Fruit fly (Drosophila melanogaster) whole organism, embryonic: ENCODE results near the gene CG15767.
A peak's percentile ranks its signal among the peaks of the same experiment; 100 is the strongest.

Experiments used
- CG10274 ChIP-seq: fragments of 200-800 bp; sonication (Bioruptor generic); optimal IDR thresholded peaks from 3 replicates; lab custom pipeline; 2017; ENCODE audit warnings: missing biosample characterization, mild to moderate bottlenecking, missing genetic modification characterization
- CG10959 ChIP-seq: fragments of 200-800 bp; sonication (Bioruptor generic); IDR thresholded peaks from 2 replicates; pipeline ENCODE4 v1.3.6; 2022; ENCODE audit warnings: missing biosample characterization, missing genetic modification characterization
- CG12299 ChIP-seq: fragments of 200-800 bp; sonication (Bioruptor generic); optimal IDR thresholded peaks from 2 replicates; lab custom pipeline; 2018; ENCODE audit warnings: missing biosample characterization, mild to moderate bottlenecking, missing genetic modification characterization
- CG1233 ChIP-seq: fragments of 200-800 bp; sonication (Bioruptor generic); optimal IDR thresholded peaks from 4 replicates; lab custom pipeline; 2018; ENCODE audit warnings: missing biosample characterization, mild to moderate bottlenecking, missing genetic modification characterization
- CG14050 ChIP-seq: fragments of 200-800 bp; sonication (Bioruptor generic); IDR thresholded peaks from 3 replicates; pipeline ENCODE4 v1.3.6; 2022; ENCODE audit warnings: missing biosample characterization, missing genetic modification characterization
- CG15073 ChIP-seq: fragments of 200-800 bp; sonication (Bioruptor generic); optimal IDR thresholded peaks from 2 replicates; lab custom pipeline; 2016; ENCODE audit warnings: missing biosample characterization, missing genetic modification characterization
- CG15269 ChIP-seq: fragments of 200-800 bp; sonication (Bioruptor generic); optimal IDR thresholded peaks from 2 replicates; lab custom pipeline; 2018; ENCODE audit warnings: missing biosample characterization, mild to moderate bottlenecking, missing genetic modification characterization, moderate library complexity
- CG15601 ChIP-seq: fragments of 200-800 bp; sonication (Bioruptor generic); optimal IDR thresholded peaks from 3 replicates; lab custom pipeline; 2019; ENCODE audit warnings: missing biosample characterization, mild to moderate bottlenecking, missing genetic modification characterization, moderate library complexity
- CG16815 ChIP-seq: fragments of 200-800 bp; sonication (Bioruptor generic); optimal IDR thresholded peaks from 3 replicates; lab custom pipeline; 2017; ENCODE audit warnings: missing biosample characterization, mild to moderate bottlenecking, missing genetic modification characterization
- CG2678 ChIP-seq: fragments of 200-800 bp; sonication (Bioruptor generic); optimal IDR thresholded peaks from 3 replicates; lab custom pipeline; 2019; ENCODE audit warnings: missing biosample characterization, mild to moderate bottlenecking, missing genetic modification characterization, moderate library complexity
- CG31365 ChIP-seq: fragments of 200-800 bp; sonication (Bioruptor generic); optimal IDR thresholded peaks from 2 replicates; lab custom pipeline; 2018; ENCODE audit warnings: missing biosample characterization, mild to moderate bottlenecking, missing genetic modification characterization
- CG31388 ChIP-seq: fragments of 200-800 bp; sonication (Bioruptor generic); optimal IDR thresholded peaks from 2 replicates; lab custom pipeline; 2016; ENCODE audit warnings: missing biosample characterization, missing genetic modification characterization
- CG32767 ChIP-seq: fragments of 200-800 bp; sonication (Bioruptor generic); IDR thresholded peaks from 2 replicates; pipeline ENCODE4 v1.3.6; 2022; ENCODE audit warnings: missing biosample characterization, missing genetic modification characterization
- CG33213 ChIP-seq: fragments of 200-800 bp; sonication (Bioruptor generic); optimal IDR thresholded peaks from 3 replicates; lab custom pipeline; 2016; ENCODE audit warnings: missing biosample characterization, missing genetic modification characterization
- CG33557 ChIP-seq: fragments of 200-800 bp; sonication (Bioruptor generic); optimal IDR thresholded peaks from 2 replicates; lab custom pipeline; 2019; ENCODE audit warnings: missing biosample characterization, mild to moderate bottlenecking, missing genetic modification characterization, moderate library complexity
- CG4707 ChIP-seq: fragments of 200-800 bp; sonication (Bioruptor generic); optimal IDR thresholded peaks from 2 replicates; lab custom pipeline; 2018; ENCODE audit warnings: missing biosample characterization, mild to moderate bottlenecking, missing genetic modification characterization, moderate library complexity
- CG9797 ChIP-seq: fragments of 200-800 bp; sonication (Bioruptor generic); optimal IDR thresholded peaks from 3 replicates; lab custom pipeline; 2018; ENCODE audit warnings: missing biosample characterization, mild to moderate bottlenecking, missing genetic modification characterization
- CoRest ChIP-seq: fragments of 200-800 bp; sonication (Bioruptor generic); optimal IDR thresholded peaks from 3 replicates; lab custom pipeline; 2018; ENCODE audit warnings: missing biosample characterization, mild to moderate bottlenecking, missing genetic modification characterization, moderate library complexity
- Dek ChIP-seq: fragments of 200-800 bp; sonication (Bioruptor generic); optimal IDR thresholded peaks from 3 replicates; lab custom pipeline; 2019; ENCODE audit warnings: missing biosample characterization, mild to moderate bottlenecking, missing genetic modification characterization, moderate library complexity
- NFAT ChIP-seq: fragments of 200-800 bp; sonication (Bioruptor generic); IDR thresholded peaks from 2 replicates; pipeline ENCODE4 v1.3.6; 2022; ENCODE audit warnings: missing biosample characterization, missing genetic modification characterization
- NK7.1 ChIP-seq: fragments of 200-800 bp; sonication (Bioruptor generic); optimal IDR thresholded peaks from 3 replicates; lab custom pipeline; 2016; ENCODE audit warnings: missing biosample characterization, missing genetic modification characterization
- Nf-YA ChIP-seq: fragments of 200-800 bp; sonication (Bioruptor generic); IDR thresholded peaks from 2 replicates; pipeline ENCODE4 v1.3.6; 2022; ENCODE audit warnings: missing biosample characterization, missing genetic modification characterization
- Nf-YB ChIP-seq: fragments of 200-800 bp; sonication (Bioruptor generic); optimal IDR thresholded peaks from 3 replicates; lab custom pipeline; 2019; ENCODE audit warnings: missing biosample characterization, mild to moderate bottlenecking, missing genetic modification characterization, moderate library complexity
- NfI ChIP-seq: fragments of 200-800 bp; sonication (Bioruptor generic); optimal IDR thresholded peaks from 3 replicates; lab custom pipeline; 2018; ENCODE audit warnings: missing biosample characterization, mild to moderate bottlenecking, missing genetic modification characterization, moderate library complexity
- Rx ChIP-seq: fragments of 200-800 bp; sonication (Bioruptor generic); IDR thresholded peaks from 2 replicates; pipeline ENCODE4 v1.3.6; 2022; ENCODE audit warnings: missing biosample characterization, missing genetic modification characterization
- Sin3A ChIP-seq: fragments of >200 bp; optimal IDR thresholded peaks from 2 replicates; lab custom pipeline; 2018
- Ssrp ChIP-seq: fragments of 200-800 bp; sonication (Bioruptor generic); optimal IDR thresholded peaks from 2 replicates; lab custom pipeline; 2018; ENCODE audit warnings: missing biosample characterization, mild to moderate bottlenecking, missing genetic modification characterization, moderate library complexity
- bcd ChIP-seq: fragments of 200-800 bp; sonication (Bioruptor generic); optimal IDR thresholded peaks from 2 replicates; lab custom pipeline; 2017; ENCODE audit warnings: missing biosample characterization, mild to moderate bottlenecking, missing genetic modification characterization
- crol ChIP-seq: fragments of 200-800 bp; sonication (Bioruptor generic); IDR thresholded peaks from 2 replicates; pipeline ENCODE4 v1.3.6; 2022; ENCODE audit warnings: missing biosample characterization, missing genetic modification characterization
- crp ChIP-seq, 2 experiments: fragments of 200-800 bp; sonication (Bioruptor generic); optimal IDR thresholded peaks; 2 replicates in 1 of 2; 3 replicates in 1 of 2; lab custom pipeline; 2017; ENCODE audit warnings: missing biosample characterization in 2 of 2, missing genetic modification characterization in 2 of 2, mild to moderate bottlenecking in 1 of 2, moderate library complexity in 1 of 2
- da ChIP-seq: fragments of 200-800 bp; sonication (Bioruptor generic); optimal IDR thresholded peaks from 2 replicates; lab custom pipeline; 2016; ENCODE audit warnings: missing biosample characterization, missing genetic modification characterization
- dysf ChIP-seq: fragments of 200-800 bp; sonication (Bioruptor generic); IDR thresholded peaks from 3 replicates; pipeline ENCODE4 v1.3.6; 2022; ENCODE audit warnings: missing biosample characterization, missing genetic modification characterization
- emc ChIP-seq: fragments of 200-800 bp; sonication (Bioruptor generic); optimal IDR thresholded peaks from 2 replicates; lab custom pipeline; 2016; ENCODE audit warnings: missing biosample characterization, missing genetic modification characterization
- gfzf ChIP-seq: fragments of 200-800 bp; sonication (Bioruptor generic); optimal IDR thresholded peaks from 2 replicates; lab custom pipeline; 2016; ENCODE audit warnings: missing biosample characterization, mild to moderate bottlenecking, missing genetic modification characterization, moderate library complexity
- gt ChIP-seq: fragments of 200-800 bp; sonication (Bioruptor generic); IDR thresholded peaks from 2 replicates; pipeline ENCODE4 v1.3.6; 2022; ENCODE audit warnings: missing biosample characterization, missing genetic modification characterization
- kni ChIP-seq: fragments of 200-800 bp; sonication (Bioruptor generic); optimal IDR thresholded peaks from 3 replicates; lab custom pipeline; 2017; ENCODE audit warnings: mild to moderate bottlenecking, missing biosample characterization, missing genetic modification reagents, missing genetic modification characterization
- lilli ChIP-seq: fragments of 200-800 bp; sonication (Bioruptor generic); optimal IDR thresholded peaks from 3 replicates; lab custom pipeline; 2016; ENCODE audit warnings: missing biosample characterization, missing genetic modification characterization
- lmd ChIP-seq: fragments of 200-800 bp; sonication (Bioruptor generic); IDR thresholded peaks from 2 replicates; pipeline ENCODE4 v1.3.6; 2022; ENCODE audit warnings: missing biosample characterization, missing genetic modification characterization
- nmo ChIP-seq: fragments of 200-800 bp; sonication (Bioruptor generic); optimal IDR thresholded peaks from 2 replicates; lab custom pipeline; 2018; ENCODE audit warnings: missing biosample characterization, mild to moderate bottlenecking, missing genetic modification characterization, moderate library complexity
- oc ChIP-seq: fragments of 200-800 bp; sonication (Bioruptor generic); optimal IDR thresholded peaks from 2 replicates; lab custom pipeline; 2018; ENCODE audit warnings: missing biosample characterization, mild to moderate bottlenecking, missing genetic modification characterization, moderate library complexity
- pros ChIP-seq: fragments of 200-800 bp; sonication (Bioruptor generic); optimal IDR thresholded peaks from 3 replicates; lab custom pipeline; 2019; ENCODE audit warnings: missing biosample characterization, mild to moderate bottlenecking, missing genetic modification characterization, moderate library complexity
- pum ChIP-seq: fragments of 200-800 bp; sonication (Bioruptor generic); optimal IDR thresholded peaks from 2 replicates; lab custom pipeline; 2016; ENCODE audit warnings: missing biosample characterization, missing genetic modification characterization
- row ChIP-seq: fragments of 200-800 bp; sonication (Bioruptor generic); IDR thresholded peaks from 3 replicates; pipeline ENCODE4 v1.3.6; 2022; ENCODE audit warnings: missing biosample characterization, missing genetic modification characterization
- sqz ChIP-seq: fragments of 200-800 bp; sonication (Bioruptor generic); optimal IDR thresholded peaks from 3 replicates; lab custom pipeline; 2018; ENCODE audit warnings: missing biosample characterization, mild to moderate bottlenecking, missing genetic modification characterization
- stwl ChIP-seq: fragments of 200-800 bp; sonication (Bioruptor generic); optimal IDR thresholded peaks from 3 replicates; lab custom pipeline; 2018; ENCODE audit warnings: missing biosample characterization, mild to moderate bottlenecking, missing genetic modification characterization, moderate library complexity
- tna ChIP-seq: fragments of 200-800 bp; sonication (Bioruptor generic); IDR thresholded peaks from 2 replicates; pipeline ENCODE4 v1.3.6; 2022; ENCODE audit warnings: missing biosample characterization, missing genetic modification characterization; ENCODE audit not compliant: partially characterized antibody
- twi ChIP-seq: fragments of 200-800 bp; optimal IDR thresholded peaks from 2 replicates; lab custom pipeline; 2019; ENCODE audit warnings: missing biosample characterization, mild to moderate bottlenecking, missing genetic modification characterization, moderate library complexity
- unpg ChIP-seq: fragments of 200-800 bp; sonication (Bioruptor generic); optimal IDR thresholded peaks from 3 replicates; lab custom pipeline; 2018; ENCODE audit warnings: missing biosample characterization, mild to moderate bottlenecking, missing genetic modification characterization, moderate library complexity

The CG15767 gene

DNA sequence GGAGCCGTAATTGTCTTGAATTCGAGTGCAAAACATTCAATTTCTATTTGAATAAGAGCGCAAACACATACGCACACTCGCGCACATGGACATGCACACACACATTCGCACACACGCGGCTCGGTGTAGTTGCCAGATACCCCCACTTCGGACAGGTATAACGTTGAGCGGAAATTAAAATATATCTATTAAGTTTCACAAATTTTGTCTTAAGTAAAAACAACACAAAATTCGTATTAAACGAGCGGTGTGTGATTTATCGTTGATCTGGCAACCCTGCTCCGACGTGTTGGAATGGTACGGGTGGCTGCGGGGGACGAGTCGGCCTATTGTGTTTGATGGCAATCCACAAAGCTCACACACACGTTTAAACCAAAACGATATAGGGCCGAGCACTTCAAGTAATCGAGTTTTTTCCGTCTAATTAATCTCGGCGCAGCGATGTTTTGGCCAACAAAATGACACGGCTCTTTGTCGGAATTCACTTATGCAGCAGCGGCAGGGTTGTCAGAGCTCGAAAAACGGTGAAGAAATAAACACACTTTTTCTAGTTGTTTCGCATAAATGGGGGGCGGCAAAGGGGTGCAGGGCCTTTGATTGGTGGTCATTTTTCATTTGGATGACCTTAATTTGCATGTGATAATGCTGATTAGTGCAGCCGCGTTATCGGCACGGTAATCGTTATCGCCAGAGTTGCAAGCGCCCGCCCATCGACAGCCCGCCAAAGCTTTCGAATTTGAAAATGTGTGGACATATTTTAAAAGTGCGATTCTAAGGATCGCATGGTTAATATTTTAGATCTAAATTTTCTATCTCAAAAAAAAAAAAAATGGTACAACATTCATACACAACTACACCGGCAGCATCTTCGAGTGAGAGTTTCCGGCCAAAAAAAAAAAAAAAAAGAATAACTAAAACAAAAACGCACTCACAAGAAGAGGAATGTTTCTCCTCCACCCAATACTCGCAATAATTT lies 43.2 kb upstream of the CG15767 start (continued):
- no peak for TF ChIP-seq CG9797 (GFP tag; lab: Kevin White, UChicago)
- peak; percentile 32 for TF ChIP-seq CG10274 (GFP tag; lab: Kevin White, UChicago)
- peak; percentile 74 for TF ChIP-seq Rx (GFP tag; lab: Robert Waterston, UW)
- TF ChIP-seq nmo (GFP tag; lab: Kevin White, UChicago): peak; percentile 62
- peak; percentile 46 for TF ChIP-seq CG16815 (GFP tag; lab: Kevin White, UChicago)
- peak; percentile 83 for TF ChIP-seq NFAT (GFP tag; lab: Robert Waterston, UW)
- peak; percentile 7 for TF ChIP-seq CG15073
- no peak for TF ChIP-seq NK7.1
- no peak for TF ChIP-seq tna (GFP tag; lab: Robert Waterston, UW)
- TF ChIP-seq da: no peak
- TF ChIP-seq row (GFP tag; lab: Robert Waterston, UW): peak; percentile 67
- peak; percentile 6 for TF ChIP-seq Sin3A
- TF ChIP-seq stwl: no peak
- TF ChIP-seq CG4707 (GFP tag; lab: Kevin White, UChicago): peak; percentile 41
- TF ChIP-seq CG15601 (tag; lab: Kevin White, UChicago): peak; percentile 64
- peak; percentile 37 for TF ChIP-seq twi (tag; lab: Kevin White, UChicago)
- TF ChIP-seq NfI (GFP tag; lab: Kevin White, UChicago): peak; percentile 76
- TF ChIP-seq bcd (GFP tag; lab: Kevin White, UChicago): peak; percentile 76
- TF ChIP-seq CG14050 (GFP tag; lab: Robert Waterston, UW): peak; percentile 77
- TF ChIP-seq CG10959 (GFP tag; lab: Robert Waterston, UW): no peak
- peak; percentile 76 for TF ChIP-seq lilli (GFP tag; lab: Kevin White, UChicago)
- TF ChIP-seq lmd (GFP tag; lab: Robert Waterston, UW): peak; percentile 72
- TF ChIP-seq pum (GFP tag; lab: Kevin White, UChicago): peak; percentile 48
- peak; percentile 87 for TF ChIP-seq crol
- peak; percentile 44 for TF ChIP-seq CG33557
- peak; percentile 60 for TF ChIP-seq CG12299 (tag; lab: Kevin White, UChicago)
- peak; percentile 74 for TF ChIP-seq dysf (GFP tag; lab: Robert Waterston, UW)
- TF ChIP-seq crp (GFP tag; optimal IDR thresholded peaks at IDR 0.05; lab: Kevin White, UChicago): no peak
- peak; percentile 34 for TF ChIP-seq Nf-YB
- TF ChIP-seq CG31388 (GFP tag; lab: Kevin White, UChicago): no peak
- TF ChIP-seq CG32767: no peak
- peak; percentile 84 for TF ChIP-seq CG2678 (tag; lab: Kevin White, UChicago)
- TF ChIP-seq Nf-YA (GFP tag; lab: Robert Waterston, UW): 0 out of 2 replicates have a peak, but pooled peaks have one; percentile 35
- TF ChIP-seq oc (tag; lab: Kevin White, UChicago): peak; percentile 29
- peak; percentile 82 for TF ChIP-seq CG15269 (tag; lab: Kevin White, UChicago)
- TF ChIP-seq gfzf (GFP tag; lab: Kevin White, UChicago): no peak
- TF ChIP-seq Ssrp (tag; lab: Kevin White, UChicago): peak; percentile 59
- peak; percentile 71 for TF ChIP-seq CG1233 (GFP tag; lab: Kevin White, UChicago)
- peak; percentile 72 for TF ChIP-seq CoRest
- peak; percentile 11 for TF ChIP-seq CG33213 (GFP tag; lab: Kevin White, UChicago)
- TF ChIP-seq Dek (tag; lab: Kevin White, UChicago): peak; percentile 55
- TF ChIP-seq gt (GFP tag; lab: Robert Waterston, UW): 0 out of 2 replicates have a peak, but pooled peaks have one; percentile 22
- TF ChIP-seq sqz (GFP tag; lab: Kevin White, UChicago): no peak
- peak; percentile 84 for TF ChIP-seq unpg (GFP tag; lab: Kevin White, UChicago)
- peak; percentile 55 for TF ChIP-seq kni
- no peak for TF ChIP-seq emc (GFP tag; lab: Kevin White, UChicago)
- peak; percentile 14 for TF ChIP-seq pros (GFP tag; lab: Kevin White, UChicago)
- TF ChIP-seq CG31365 (tag; lab: Kevin White, UChicago): peak; percentile 21
